Worm (Caenorhabditis elegans): Measurements from ENCODE around the gene frpr-1.

frpr-1 gene

DNA sequence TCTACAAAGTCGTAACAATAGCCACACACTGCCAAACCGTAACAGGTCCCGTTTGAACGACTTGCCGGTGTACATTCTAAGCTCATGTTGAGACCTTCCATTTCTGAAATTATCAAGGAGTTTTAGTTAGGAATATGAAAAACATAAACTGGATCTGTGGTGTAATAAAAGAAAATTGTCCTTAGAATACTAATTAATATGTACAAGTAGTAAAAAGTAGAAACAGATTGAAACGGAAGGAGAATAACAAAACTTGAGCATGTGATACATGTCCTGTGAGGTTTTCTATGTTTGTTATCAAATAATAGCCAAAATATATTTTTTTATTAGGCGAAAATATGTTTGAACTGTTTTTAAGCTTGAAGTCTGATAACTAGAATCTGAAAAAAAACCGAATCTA, at the start of gene frpr-1:
Gene frpr-1, minus strand, starts transcription at position 101 of the 400 bp plus-strand sequence.
- TF ChIP-seq lsy-2 (tag; optimal IDR thresholded peaks at IDR 0.05) (no peak), lin-13 (GFP tag; optimal IDR thresholded peaks at IDR 0.05) (no peak), mdl-1 (tag; optimal IDR thresholded peaks at IDR 0.05) (no peak), alr-1 (tag; optimal IDR thresholded peaks at IDR 0.05) (no peak), blmp-1 (tag; optimal IDR thresholded peaks at IDR 0.05; ENCODE audit: insufficient read depth) (no peak), unc-55 (GFP tag; optimal IDR thresholded peaks at IDR 0.05) (no peak), ztf-1 (GFP tag; conservative IDR thresholded peaks at IDR 0.05) (no peak), nhr-21 (tag; optimal IDR thresholded peaks at IDR 0.05) (no peak), F13H6.1 (tag; optimal IDR thresholded peaks at IDR 0.05) (no peak), skn-1 (tag; optimal IDR thresholded peaks at IDR 0.05) (no peak), sma-3 (GFP tag; optimal IDR thresholded peaks at IDR 0.05) (no peak), snpc-4 (tag; optimal IDR thresholded peaks at IDR 0.05) (no peak), mab-5 (tag; optimal IDR thresholded peaks at IDR 0.05) (no peak), ztf-11 (tag; optimal IDR thresholded peaks at IDR 0.05) (no peak), nhr-25 (tag; optimal IDR thresholded peaks at IDR 0.05) (no peak)

DNA sequence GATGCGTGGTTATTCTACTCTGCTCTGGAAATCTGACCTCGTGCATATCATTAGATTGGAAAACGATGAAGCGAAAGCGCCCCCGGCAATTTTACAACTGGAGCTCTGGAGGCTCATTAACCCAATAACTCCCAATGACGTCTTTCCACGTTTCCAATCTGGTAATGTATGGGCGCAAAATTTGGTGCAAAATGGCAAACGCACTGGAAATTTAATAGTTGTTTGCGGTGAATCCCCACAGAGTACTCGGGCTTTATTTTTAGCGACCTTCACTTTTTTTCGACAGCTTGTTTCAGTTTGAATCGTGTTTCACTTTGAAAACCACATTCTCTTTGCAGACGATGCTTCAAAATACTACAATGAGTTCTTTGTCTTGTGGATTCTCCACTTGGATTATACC, 44.2 kb upstream of the frpr-1 start, which contains the start of gene C17H11.1:
Gene C17H11.1, plus strand, starts transcription at position 301 of the 400 bp plus-strand sequence.
- no peak for TF ChIP-seq fos-1 (tag; optimal IDR thresholded peaks at IDR 0.05)
- TF ChIP-seq ZK546.5 (tag; optimal IDR thresholded peaks at IDR 0.05) = no peak
- no peak for TF ChIP-seq ztf-1 (GFP tag; conservative IDR thresholded peaks at IDR 0.05)
- no peak for TF ChIP-seq elt-1 (tag; optimal IDR thresholded peaks at IDR 0.05)
- no peak for TF ChIP-seq R02D3.7 (tag; optimal IDR thresholded peaks at IDR 0.05)
- no peak for TF ChIP-seq ama-1 (optimal IDR thresholded peaks at IDR 0.05)
- no peak for TF ChIP-seq unc-55 (GFP tag; optimal IDR thresholded peaks at IDR 0.05)
- TF ChIP-seq nhr-10 (tag; optimal IDR thresholded peaks at IDR 0.05) = no peak
- TF ChIP-seq ceh-16 (tag; optimal IDR thresholded peaks at IDR 0.05) = no peak

DNA sequence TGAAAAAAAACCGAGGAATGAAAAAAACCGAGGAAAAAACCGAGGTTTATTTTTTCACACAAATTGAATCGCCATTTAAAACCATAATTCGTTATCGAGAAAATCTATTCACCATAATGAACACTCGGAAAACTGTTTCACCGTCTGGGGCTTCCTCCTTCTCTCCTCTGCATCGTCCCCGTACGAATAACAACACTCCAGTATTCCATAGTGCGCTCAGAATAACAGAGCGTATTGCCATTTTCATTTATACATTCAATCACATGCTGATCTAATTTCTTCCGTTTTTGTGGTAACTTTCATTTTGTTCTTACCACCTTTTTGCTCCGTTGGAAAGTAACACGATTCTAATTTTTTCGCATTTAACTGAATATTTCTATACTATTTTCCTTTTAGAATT, 40.1 kb upstream of the frpr-1 start, which contains the start of gene C17H11.2:
Gene C17H11.2, plus strand, starts transcription at position 397 of the 400 bp plus-strand sequence.
- TF ChIP-seq nhr-237 (tag; optimal IDR thresholded peaks at IDR 0.05) (no peak), nhr-129 (tag; optimal IDR thresholded peaks at IDR 0.05) (peak; percentile 47), sma-9 (GFP tag; optimal IDR thresholded peaks at IDR 0.05) (peak; percentile 20), sma-9 (tag; optimal IDR thresholded peaks at IDR 0.05) (no peak), ztf-11 (tag; optimal IDR thresholded peaks at IDR 0.05) (no peak), nhr-6 (tag; optimal IDR thresholded peaks at IDR 0.05) (no peak), snpc-4 (tag; optimal IDR thresholded peaks at IDR 0.05) (no peak), nhr-25 (tag; optimal IDR thresholded peaks at IDR 0.05) (no peak), mbf-1 (tag; optimal IDR thresholded peaks at IDR 0.05) (no peak), elt-3 (tag; optimal IDR thresholded peaks at IDR 0.05) (no peak), ztf-4 (tag; optimal IDR thresholded peaks at IDR 0.05) (no peak), fos-1 (tag; optimal IDR thresholded peaks at IDR 0.05) (peak; percentile 32), crh-2 (tag; optimal IDR thresholded peaks at IDR 0.05) (no peak), C34F6.9 (tag; optimal IDR thresholded peaks at IDR 0.05) (peak; percentile 39)

DNA sequence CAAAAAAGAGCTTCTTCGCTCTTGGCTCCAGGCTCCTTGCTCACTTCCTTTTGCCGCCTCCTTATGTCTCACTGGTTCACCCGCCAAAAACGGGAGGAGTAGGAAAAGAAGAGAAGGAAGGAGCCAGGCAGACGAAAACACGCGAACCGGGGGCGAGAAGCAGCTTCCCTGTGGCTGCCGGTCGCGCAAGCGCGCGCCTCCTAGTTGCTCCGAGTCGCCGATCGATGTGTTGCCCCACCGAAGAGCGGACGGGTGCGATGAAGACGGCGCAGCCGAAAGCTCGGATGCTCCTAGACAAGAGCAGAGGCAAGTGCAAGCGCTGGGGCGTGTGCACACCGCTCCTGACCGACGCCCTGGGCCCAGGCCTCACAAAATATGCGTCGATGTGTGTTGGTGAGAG, 34.1 kb upstream of the frpr-1 start:
- peak; percentile 10 for TF ChIP-seq egl-27 (tag; optimal IDR thresholded peaks at IDR 0.05)
- peak; percentile 48 for TF ChIP-seq F13H6.1 (tag; optimal IDR thresholded peaks at IDR 0.05)
- TF ChIP-seq nhr-129 (tag; optimal IDR thresholded peaks at IDR 0.05) = peak; percentile 46
- peak; percentile 25 for TF ChIP-seq unc-55 (GFP tag; optimal IDR thresholded peaks at IDR 0.05)
- TF ChIP-seq mbf-1 (tag; optimal IDR thresholded peaks at IDR 0.05) = no peak
- no peak for TF ChIP-seq lin-13 (GFP tag; optimal IDR thresholded peaks at IDR 0.05)
- TF ChIP-seq elt-3 (tag; optimal IDR thresholded peaks at IDR 0.05) = no peak
- no peak for TF ChIP-seq sma-3 (GFP tag; optimal IDR thresholded peaks at IDR 0.05)
- TF ChIP-seq C34F6.9 (tag; optimal IDR thresholded peaks at IDR 0.05) = peak; percentile 30
- TF ChIP-seq Y55F3AM.14 (GFP tag; optimal IDR thresholded peaks at IDR 0.05) = peak; percentile 40
- TF ChIP-seq nhr-23 (tag; optimal IDR thresholded peaks at IDR 0.05) = no peak
- TF ChIP-seq ztf-1 (GFP tag; conservative IDR thresholded peaks at IDR 0.05) = 0 out of 2 replicates have a peak, but pooled peaks have one; percentile 78
- TF ChIP-seq ceh-16 (tag; optimal IDR thresholded peaks at IDR 0.05) = no peak
- TF ChIP-seq skn-1 (tag; optimal IDR thresholded peaks at IDR 0.05) = no peak
- TF ChIP-seq lsy-2 (tag; optimal IDR thresholded peaks at IDR 0.05) = peak; percentile 5 to 7
- peak; percentile 38 for TF ChIP-seq lin-11 (tag; optimal IDR thresholded peaks at IDR 0.05)
- peak; percentile 68 for TF ChIP-seq zag-1 (tag; optimal IDR thresholded peaks at IDR 0.05)
- peak; percentile 6 to 32 for TF ChIP-seq mdl-1 (tag; optimal IDR thresholded peaks at IDR 0.05)
- TF ChIP-seq sma-9 (GFP tag; optimal IDR thresholded peaks at IDR 0.05) = peak; percentile 25
- no peak for TF ChIP-seq sma-9 (tag; optimal IDR thresholded peaks at IDR 0.05)

Measured in whole organism, L2 larva.